Fruit fly (Drosophila melanogaster) whole organism, embryonic: ENCODE measurements around the gene CG6652.

Experiments
- ATbp ChIP-seq: fragments of 200-800 bp; sonication (Bioruptor generic); optimal IDR thresholded peaks from 2 replicates; lab custom pipeline; 2017; ENCODE audit warnings: missing biosample characterization, mild to moderate bottlenecking, missing genetic modification characterization, missing genetic modification reagents
- Aef1 ChIP-seq: fragments of 200-800 bp; sonication (Bioruptor generic); IDR thresholded peaks from 3 replicates; pipeline ENCODE4 v1.3.6; 2022; ENCODE audit warnings: missing biosample characterization, missing genetic modification characterization
- CG10366 ChIP-seq: fragments of 200-800 bp; sonication (Bioruptor generic); IDR thresholded peaks from 2 replicates; pipeline ENCODE4 v1.3.6; 2022; ENCODE audit warnings: missing biosample characterization, missing genetic modification characterization
- CG10979 ChIP-seq: fragments of 200-800 bp; sonication (Bioruptor generic); optimal IDR thresholded peaks from 2 replicates; lab custom pipeline; 2018; ENCODE audit warnings: missing biosample characterization, mild to moderate bottlenecking, missing genetic modification characterization, moderate library complexity
- CG11085 ChIP-seq: fragments of 200-800 bp; sonication (Bioruptor generic); IDR thresholded peaks from 2 replicates; pipeline ENCODE4 v1.3.6; 2022; ENCODE audit warnings: missing biosample characterization, missing genetic modification characterization
- CG11398 ChIP-seq: fragments of 200-800 bp; sonication (Bioruptor generic); optimal IDR thresholded peaks from 2 replicates; lab custom pipeline; 2016; ENCODE audit warnings: missing biosample characterization, missing genetic modification characterization
- CG12236 ChIP-seq: fragments of 200-800 bp; sonication (Bioruptor generic); optimal IDR thresholded peaks from 2 replicates; lab custom pipeline; 2016; ENCODE audit warnings: missing biosample characterization, missing genetic modification characterization
- CG12299 ChIP-seq: fragments of 200-800 bp; sonication (Bioruptor generic); optimal IDR thresholded peaks from 2 replicates; lab custom pipeline; 2018; ENCODE audit warnings: missing biosample characterization, mild to moderate bottlenecking, missing genetic modification characterization
- CG13894 ChIP-seq: fragments of 200-800 bp; sonication (Bioruptor generic); optimal IDR thresholded peaks from 3 replicates; lab custom pipeline; 2018; ENCODE audit warnings: missing biosample characterization, mild to moderate bottlenecking, missing genetic modification characterization, moderate library complexity
- CG14014 ChIP-seq: fragments of 200-800 bp; sonication (Bioruptor generic); IDR thresholded peaks from 2 replicates; pipeline ENCODE4 v1.3.6; 2022; ENCODE audit warnings: missing biosample characterization, missing genetic modification characterization
- CG14050 ChIP-seq: fragments of 200-800 bp; sonication (Bioruptor generic); IDR thresholded peaks from 3 replicates; pipeline ENCODE4 v1.3.6; 2022; ENCODE audit warnings: missing biosample characterization, missing genetic modification characterization
- CG1529 ChIP-seq: fragments of 200-800 bp; sonication (Bioruptor generic); optimal IDR thresholded peaks from 3 replicates; lab custom pipeline; 2018; ENCODE audit warnings: missing biosample characterization, missing genetic modification characterization
- CG1603 ChIP-seq: fragments of 200-800 bp; sonication (Bioruptor generic); optimal IDR thresholded peaks from 2 replicates; lab custom pipeline; 2019; ENCODE audit warnings: missing biosample characterization, mild to moderate bottlenecking, missing genetic modification characterization, moderate library complexity
- CG18011 ChIP-seq: fragments of 200-800 bp; sonication (Bioruptor generic); optimal IDR thresholded peaks from 2 replicates; lab custom pipeline; 2017; ENCODE audit warnings: missing biosample characterization, missing genetic modification characterization, mild to moderate bottlenecking, moderate library complexity, missing genotype
- CG31388 ChIP-seq: fragments of 200-800 bp; sonication (Bioruptor generic); optimal IDR thresholded peaks from 2 replicates; lab custom pipeline; 2016; ENCODE audit warnings: missing biosample characterization, missing genetic modification characterization
- CG34376 ChIP-seq: fragments of 200-800 bp; sonication (Bioruptor generic); optimal IDR thresholded peaks from 2 replicates; lab custom pipeline; 2018; ENCODE audit warnings: missing biosample characterization, mild to moderate bottlenecking, missing genetic modification characterization
- CG43689 ChIP-seq: fragments of 200-800 bp; sonication (Bioruptor generic); IDR thresholded peaks from 2 replicates; pipeline ENCODE4 v1.3.6; 2022; ENCODE audit warnings: missing biosample characterization, missing genetic modification characterization
- CG4424 ChIP-seq: fragments of 200-800 bp; sonication (Bioruptor generic); optimal IDR thresholded peaks from 3 replicates; lab custom pipeline; 2016; ENCODE audit warnings: missing biosample characterization, missing genetic modification characterization
- CG6654 ChIP-seq: fragments of 200-800 bp; sonication (Bioruptor generic); optimal IDR thresholded peaks from 2 replicates; lab custom pipeline; 2017; ENCODE audit warnings: missing biosample characterization, mild to moderate bottlenecking, missing genetic modification characterization
- CG7963 ChIP-seq: fragments of 200-800 bp; sonication (Bioruptor generic); IDR thresholded peaks from 3 replicates; pipeline ENCODE4 v1.3.6; 2022; ENCODE audit warnings: missing biosample characterization, missing genetic modification characterization; ENCODE audit not compliant: partially characterized antibody
- CG7987 ChIP-seq: fragments of 200-800 bp; sonication (Bioruptor generic); optimal IDR thresholded peaks from 2 replicates; lab custom pipeline; 2018; ENCODE audit warnings: missing biosample characterization, mild to moderate bottlenecking, missing genetic modification characterization, moderate library complexity
- CG8944 ChIP-seq: fragments of 200-800 bp; sonication (Bioruptor generic); optimal IDR thresholded peaks from 3 replicates; lab custom pipeline; 2016; ENCODE audit warnings: missing biosample characterization, missing genetic modification characterization
- CG9932 ChIP-seq: fragments of 200-800 bp; sonication (Bioruptor generic); IDR thresholded peaks from 2 replicates; pipeline ENCODE4 v1.3.6; 2022; ENCODE audit warnings: missing biosample characterization, missing genetic modification characterization
- Camta ChIP-seq: fragments of 200-800 bp; sonication (Bioruptor generic); optimal IDR thresholded peaks from 2 replicates; lab custom pipeline; 2016; ENCODE audit warnings: missing biosample characterization, missing genetic modification characterization
- D19B ChIP-seq: fragments of 200-800 bp; sonication (Bioruptor generic); optimal IDR thresholded peaks from 2 replicates; lab custom pipeline; 2017; ENCODE audit warnings: missing biosample characterization, mild to moderate bottlenecking, missing genetic modification characterization
- Dbx ChIP-seq: fragments of 200-800 bp; sonication (Bioruptor generic); IDR thresholded peaks from 3 replicates; pipeline ENCODE4 v1.3.6; 2022; ENCODE audit warnings: missing biosample characterization, missing genetic modification characterization
- Dek ChIP-seq: fragments of 200-800 bp; sonication (Bioruptor generic); optimal IDR thresholded peaks from 3 replicates; lab custom pipeline; 2019; ENCODE audit warnings: missing biosample characterization, mild to moderate bottlenecking, missing genetic modification characterization, moderate library complexity
- Fer1 ChIP-seq: fragments of 200-800 bp; sonication (Bioruptor generic); optimal IDR thresholded peaks from 2 replicates; lab custom pipeline; 2017; ENCODE audit warnings: missing biosample characterization, mild to moderate bottlenecking, missing genetic modification characterization
- Hmr ChIP-seq: fragments of 200-800 bp; sonication (Bioruptor generic); optimal IDR thresholded peaks from 3 replicates; lab custom pipeline; 2017; ENCODE audit warnings: mild to moderate bottlenecking, missing biosample characterization, missing genetic modification reagents, missing genetic modification characterization
- Hmx ChIP-seq: fragments of 200-800 bp; sonication (Bioruptor generic); optimal IDR thresholded peaks from 2 replicates; lab custom pipeline; 2016; ENCODE audit warnings: missing biosample characterization, missing genetic modification characterization
- Mrtf ChIP-seq: fragments of 200-800 bp; sonication (Bioruptor generic); IDR thresholded peaks from 3 replicates; pipeline ENCODE4 v1.3.6; 2022; ENCODE audit warnings: missing biosample characterization, missing genetic modification characterization
- Neu2 ChIP-seq: fragments of 200-800 bp; sonication (Bioruptor generic); optimal IDR thresholded peaks from 3 replicates; lab custom pipeline; 2016; ENCODE audit warnings: missing biosample characterization, missing genetic modification characterization, borderline replicate concordance
- Sry-β ChIP-seq: fragments of 200-800 bp; sonication (Bioruptor generic); optimal IDR thresholded peaks from 2 replicates; lab custom pipeline; 2018; ENCODE audit warnings: missing biosample characterization, mild to moderate bottlenecking, missing genetic modification characterization, moderate library complexity
- Stat92E ChIP-seq, 3 experiments: fragments of >200 bp in 2 of 3; fragments of 200-800 bp in 1 of 3; sonication (Bioruptor generic) in 1 of 3; optimal IDR thresholded peaks; 2 replicates each; lab custom pipeline; 2017 to 2019; ENCODE audit warnings: missing biosample characterization in 3 of 3, missing genetic modification characterization in 3 of 3, mild to moderate bottlenecking in 1 of 3, moderate library complexity in 1 of 3
- ac ChIP-seq: fragments of 200-800 bp; sonication (Bioruptor generic); optimal IDR thresholded peaks from 3 replicates; lab custom pipeline; 2017; ENCODE audit warnings: missing biosample characterization, mild to moderate bottlenecking, missing genetic modification characterization
- bbx ChIP-seq: fragments of 200-800 bp; sonication (Bioruptor generic); IDR thresholded peaks from 2 replicates; pipeline ENCODE4 v1.3.6; 2022; ENCODE audit warnings: missing biosample characterization, missing genetic modification characterization; ENCODE audit not compliant: partially characterized antibody
- dan ChIP-seq: fragments of 200-800 bp; sonication (Bioruptor generic); IDR thresholded peaks from 2 replicates; pipeline ENCODE4 v1.3.6; 2022; ENCODE audit warnings: missing biosample characterization, missing genetic modification characterization
- jigr1 ChIP-seq: fragments of 200-800 bp; sonication (Bioruptor generic); IDR thresholded peaks from 3 replicates; pipeline ENCODE4 v1.3.6; 2022; ENCODE audit warnings: missing biosample characterization, missing genetic modification characterization
- klu ChIP-seq: fragments of 200-800 bp; sonication (Bioruptor generic); IDR thresholded peaks from 2 replicates; pipeline ENCODE4 v1.3.6; 2022; ENCODE audit warnings: missing biosample characterization, missing genetic modification characterization
- kni ChIP-seq: fragments of 200-800 bp; sonication (Bioruptor generic); optimal IDR thresholded peaks from 3 replicates; lab custom pipeline; 2017; ENCODE audit warnings: mild to moderate bottlenecking, missing biosample characterization, missing genetic modification reagents, missing genetic modification characterization
- nau ChIP-seq: fragments of 200-800 bp; sonication (Bioruptor generic); optimal IDR thresholded peaks from 3 replicates; lab custom pipeline; 2017; ENCODE audit warnings: missing biosample characterization, mild to moderate bottlenecking, missing genetic modification characterization, missing genetic modification reagents
- nerfin-1 ChIP-seq: fragments of 200-800 bp; sonication (Bioruptor generic); optimal IDR thresholded peaks from 3 replicates; lab custom pipeline; 2019; ENCODE audit warnings: missing biosample characterization, mild to moderate bottlenecking, missing genetic modification characterization, moderate library complexity
- ro ChIP-seq: fragments of 200-800 bp; sonication (Bioruptor generic); IDR thresholded peaks from 2 replicates; pipeline ENCODE4 v1.3.6; 2022; ENCODE audit warnings: missing biosample characterization, missing genetic modification characterization
- slbo ChIP-seq: fragments of 200-800 bp; sonication (Bioruptor generic); IDR thresholded peaks from 2 replicates; pipeline ENCODE4 v1.3.6; 2022; ENCODE audit warnings: missing biosample characterization, missing genetic modification characterization
- slp2 ChIP-seq: fragments of 200-800 bp; sonication (Bioruptor generic); optimal IDR thresholded peaks from 2 replicates; lab custom pipeline; 2016; ENCODE audit warnings: missing biosample characterization, missing genetic modification characterization
- tap ChIP-seq: fragments of 200-800 bp; optimal IDR thresholded peaks from 3 replicates; lab custom pipeline; 2019; ENCODE audit warnings: missing biosample characterization, mild to moderate bottlenecking, missing genetic modification characterization, moderate library complexity
- tio ChIP-seq: fragments of 200-800 bp; sonication (Bioruptor generic); optimal IDR thresholded peaks from 2 replicates; lab custom pipeline; 2017; ENCODE audit warnings: missing biosample characterization, missing genetic modification characterization, inconsistent platforms
- unpg ChIP-seq: fragments of 200-800 bp; sonication (Bioruptor generic); optimal IDR thresholded peaks from 3 replicates; lab custom pipeline; 2018; ENCODE audit warnings: missing biosample characterization, mild to moderate bottlenecking, missing genetic modification characterization, moderate library complexity
- vvl ChIP-seq: fragments of 200-800 bp; sonication (Bioruptor generic); IDR thresholded peaks from 2 replicates; pipeline ENCODE4 v1.3.6; 2022; ENCODE audit warnings: missing biosample characterization, missing genetic modification characterization
- wek ChIP-seq: fragments of 200-800 bp; sonication (Bioruptor generic); optimal IDR thresholded peaks from 3 replicates; lab custom pipeline; 2018; ENCODE audit warnings: missing biosample characterization, mild to moderate bottlenecking, missing genetic modification characterization, moderate library complexity
- z ChIP-seq: fragments of 200-800 bp; sonication (Bioruptor generic); IDR thresholded peaks from 3 replicates; pipeline ENCODE4 v1.3.6; 2022; ENCODE audit warnings: missing biosample characterization, missing genetic modification characterization

The CG6652 gene

dm6 chr3L:17047811-17048239, 25.2 kb upstream of the CG6652 start (continued):
- TF ChIP-seq unpg (peak; percentile 25), klu (GFP tag; lab: Robert Waterston, UW) (no peak), nau (GFP tag; lab: Kevin White, UChicago) (peak; percentile 64), CG11085 (no peak), CG7987 (GFP tag; lab: Kevin White, UChicago) (peak; percentile 41), Stat92E (GFP tag; optimal IDR thresholded peaks at IDR 0.05; lab: Kevin White, UChicago) (peak in 1 of 3 experiments; percentile 21), CG43689 (GFP tag; lab: Robert Waterston, UW) (no peak), Mrtf (no peak), z (GFP tag; lab: Robert Waterston, UW) (no peak), Camta (no peak), CG4424 (no peak), Dbx (GFP tag; lab: Robert Waterston, UW) (no peak), tap (tag; lab: Kevin White, UChicago) (no peak), Sry-β (no peak), ac (no peak), CG10979 (tag; lab: Kevin White, UChicago) (peak; percentile 18), Hmr (GFP tag; lab: Kevin White, UChicago) (peak; percentile 42), CG6654 (no peak), ATbp (peak; percentile 81), CG7963 (GFP tag; lab: Robert Waterston, UW) (no peak), CG10366 (GFP tag; lab: Robert Waterston, UW) (no peak), Dek (tag; lab: Kevin White, UChicago) (no peak), CG34376 (GFP tag; lab: Kevin White, UChicago) (no peak), CG31388 (GFP tag; lab: Kevin White, UChicago) (no peak), jigr1 (GFP tag; lab: Robert Waterston, UW) (no peak), CG8944 (GFP tag; lab: Kevin White, UChicago) (no peak), nerfin-1 (tag; lab: Kevin White, UChicago) (peak; percentile 56), bbx (GFP tag; lab: Robert Waterston, UW) (no peak), CG12236 (GFP tag; lab: Kevin White, UChicago) (no peak), Neu2 (GFP tag; lab: Kevin White, UChicago) (no peak), tio (GFP tag; lab: Kevin White, UChicago) (no peak), Aef1 (GFP tag; lab: Robert Waterston, UW) (no peak), CG12299 (tag; lab: Kevin White, UChicago) (peak; percentile 32), kni (GFP tag; lab: Kevin White, UChicago) (peak; percentile 55), CG18011 (no peak), CG1529 (GFP tag; lab: Kevin White, UChicago) (peak; percentile 57), ro (GFP tag; lab: Robert Waterston, UW) (no peak), CG1603 (tag; lab: Kevin White, UChicago) (peak; percentile 44), dan (no peak), slbo (GFP tag; lab: Robert Waterston, UW) (no peak), wek (GFP tag; lab: Kevin White, UChicago) (peak; percentile 59), Fer1 (GFP tag; lab: Kevin White, UChicago) (peak; percentile 47), CG9932 (GFP tag; lab: Robert Waterston, UW) (no peak), CG11398 (no peak), Hmx (GFP tag; lab: Kevin White, UChicago) (no peak), CG13894 (tag; lab: Kevin White, UChicago) (no peak), CG14014 (GFP tag; lab: Robert Waterston, UW) (no peak), vvl (GFP tag; lab: Robert Waterston, UW) (peak; percentile 46; the same call in 1 of the 2 replicates), slp2 (GFP tag; lab: Kevin White, UChicago) (no peak), D19B (GFP tag; lab: Kevin White, UChicago) (no peak), CG14050 (GFP tag; lab: Robert Waterston, UW) (no peak)
